Worm (Caenorhabditis elegans) whole organism, L1 larva: ENCODE data around the gene T07D3.4.

ENCODE experiments used
- aha-1 ChIP-seq: fragments of 150-350 bp; optimal IDR thresholded peaks from 2 replicates; lab custom pipeline; 2014; ENCODE audit warnings: missing biosample characterization, missing genetic modification characterization
- ceh-82 ChIP-seq, 3 experiments: fragments of 150-350 bp in 1 of 3; sonication (generic microtip) in 2 of 3; optimal IDR thresholded peaks; 2 replicates each; lab custom pipeline; 2014 to 2017; ENCODE audit warnings: missing biosample characterization in 3 of 3, missing genetic modification characterization in 3 of 3
- efl-1 ChIP-seq, 4 experiments: fragments of 150-350 bp; optimal IDR thresholded peaks in 3 of 4; peaks in 1 of 4; 1 replicate in 1 of 4; 2 replicates in 3 of 4; lab custom pipeline; 2014; ENCODE audit warnings: missing biosample characterization in 2 of 4, missing genetic modification characterization in 2 of 4, missing genetic modification reagents in 2 of 4
- sptf-1 ChIP-seq: fragments of 150-350 bp; optimal IDR thresholded peaks from 2 replicates; lab custom pipeline; 2014; ENCODE audit warnings: missing biosample characterization, missing genetic modification characterization

DNA sequence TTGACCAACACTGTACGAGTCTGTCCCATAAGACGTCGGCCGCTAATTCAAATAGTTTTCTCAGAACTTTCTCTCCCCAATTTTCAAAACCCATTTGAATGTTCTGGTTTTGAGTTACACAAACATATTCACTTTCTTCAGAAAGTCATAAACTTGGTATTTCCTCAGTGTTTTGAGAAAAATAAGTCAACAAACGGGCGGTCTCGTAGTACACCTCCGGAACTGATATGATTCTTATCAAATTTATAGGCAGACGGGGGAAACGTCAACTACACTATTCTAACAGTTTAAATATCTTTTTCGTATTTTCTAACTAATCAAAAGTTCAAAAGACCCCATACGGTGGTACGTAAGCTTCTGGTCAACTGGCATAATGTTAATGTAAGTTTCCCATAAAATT, 3.9 kb upstream of the T07D3.4 start:
- TF ChIP-seq sptf-1 (tag; lab: Kevin White, UChicago) (no peak), ceh-82 (tag; optimal IDR thresholded peaks at IDR 0.05; lab: Kevin White, UChicago) (no peak), aha-1 (no peak), efl-1 (optimal IDR thresholded peaks at IDR 0.05; lab: Kevin White, UChicago) (no peak), efl-1 (GFP tag; optimal IDR thresholded peaks at IDR 0.05 in 1 of 2; lab: Kevin White, UChicago) (no peak)
